Comparison of ENCODE assay signal across 1 fruit fly cellular context in the genomic region with DNA sequence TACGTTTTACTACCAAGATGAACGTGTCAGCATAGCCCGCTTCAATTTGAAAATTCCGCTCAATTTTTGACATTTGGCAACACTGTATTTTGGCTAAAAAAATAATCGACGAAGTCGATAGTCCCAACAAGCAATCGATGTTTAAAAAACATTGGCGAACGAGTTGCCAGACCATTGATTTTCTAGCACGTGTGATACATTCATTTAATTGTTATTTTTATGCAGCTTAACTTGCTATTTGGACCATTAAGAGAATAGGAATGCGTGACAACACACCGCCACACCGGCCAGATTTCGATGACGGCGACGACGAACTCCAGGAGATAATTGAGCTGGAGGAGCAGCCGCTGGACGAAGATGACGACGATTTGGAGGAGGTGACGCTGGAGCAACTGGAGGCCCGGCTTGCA.
TF ChIP-seq lines count a peak whose summit lies in the region.

A gene (plus strand): TSS at position 161 of the 410 bp plus-strand sequence.

TF ChIP-seq in whole organism, embryonic, 481 proteins besides CTCF, POLR2A, EP300 and RAD21 (continued from another document):
- peak; percentile 88 for TF ChIP-seq Sry-δ (GFP tag; optimal IDR thresholded peaks at IDR 0.05; lab: Kevin White, UChicago)
- peak; percentile 93 for TF ChIP-seq Dll (GFP tag; IDR thresholded peaks at IDR 0.05; lab: Robert Waterston, UW; ENCODE audit: partially characterized antibody)
- peak; percentile 29 for TF ChIP-seq gem (tag; optimal IDR thresholded peaks at IDR 0.05; lab: Kevin White, UChicago)
- TF ChIP-seq CG13296 (GFP tag; optimal IDR thresholded peaks at IDR 0.05; lab: Kevin White, UChicago) = peak; percentile 32
- no peak for TF ChIP-seq usp (GFP tag; optimal IDR thresholded peaks at IDR 0.05; lab: Kevin White, UChicago)
- TF ChIP-seq chn (GFP tag; optimal IDR thresholded peaks at IDR 0.05; lab: Kevin White, UChicago) = no peak
- TF ChIP-seq Elba2 (GFP tag; optimal IDR thresholded peaks at IDR 0.05; lab: Kevin White, UChicago) = peak; percentile 16
- peak; percentile 20 for TF ChIP-seq CG13424 (tag; optimal IDR thresholded peaks at IDR 0.05; lab: Kevin White, UChicago)
- peak; percentile 58 for TF ChIP-seq pho (GFP tag; optimal IDR thresholded peaks at IDR 0.05; lab: Kevin White, UChicago)
- peak; percentile 34 for TF ChIP-seq az2 (GFP tag; optimal IDR thresholded peaks at IDR 0.05; lab: Kevin White, UChicago)
- peak; percentile 33 for TF ChIP-seq CG30020 (tag; optimal IDR thresholded peaks at IDR 0.05; lab: Kevin White, UChicago)
- no peak for TF ChIP-seq MTF-1 (GFP tag; optimal IDR thresholded peaks at IDR 0.05; lab: Kevin White, UChicago; ENCODE audit: borderline replicate concordance)
- TF ChIP-seq peb (GFP tag; IDR thresholded peaks at IDR 0.05; lab: Robert Waterston, UW) = 0 out of 2 replicates have a peak, but pooled peaks have one; percentile 27
- peak; percentile 88 for TF ChIP-seq Scr (GFP tag; IDR thresholded peaks at IDR 0.05; lab: Robert Waterston, UW; ENCODE audit: partially characterized antibody)
- peak; percentile 15 for TF ChIP-seq bab2 (GFP tag; optimal IDR thresholded peaks at IDR 0.05; lab: Kevin White, UChicago)
- no peak for TF ChIP-seq CG2889 (GFP tag; IDR thresholded peaks at IDR 0.05; lab: Robert Waterston, UW)
- no peak for TF ChIP-seq CG11560 (tag; IDR thresholded peaks at IDR 0.05; lab: Robert Waterston, UW)
- peak; percentile 19 for TF ChIP-seq ab (GFP tag; optimal IDR thresholded peaks at IDR 0.05; lab: Kevin White, UChicago)
- peak; percentile 28; the same call in 1 of the 3 replicates for TF ChIP-seq CG17361 (GFP tag; IDR thresholded peaks at IDR 0.05; lab: Robert Waterston, UW)
- peak; percentile 55 for TF ChIP-seq mam (GFP tag; optimal IDR thresholded peaks at IDR 0.05; lab: Kevin White, UChicago)
- peak; percentile 85 for TF ChIP-seq Ets97D (GFP tag; optimal IDR thresholded peaks at IDR 0.05; lab: Kevin White, UChicago)
- peak; percentile 56 for TF ChIP-seq CG9797 (GFP tag; optimal IDR thresholded peaks at IDR 0.05; lab: Kevin White, UChicago)
- TF ChIP-seq CG2120 (GFP tag; optimal IDR thresholded peaks at IDR 0.05; lab: Kevin White, UChicago) = peak; percentile 62
- TF ChIP-seq CG3281 (GFP tag; optimal IDR thresholded peaks at IDR 0.05; lab: Kevin White, UChicago) = peak; percentile 36
- peak; percentile 22 for TF ChIP-seq CG1647 (GFP tag; optimal IDR thresholded peaks at IDR 0.05; lab: Kevin White, UChicago)
- TF ChIP-seq vfl (GFP tag; optimal IDR thresholded peaks at IDR 0.05; lab: Kevin White, UChicago) = peak; percentile 14
- peak in 1 of 2 experiments; percentile 23 for TF ChIP-seq insv (GFP tag; optimal IDR thresholded peaks at IDR 0.05; lab: Kevin White, UChicago)
- TF ChIP-seq gro (GFP tag; optimal IDR thresholded peaks at IDR 0.05; lab: Kevin White, UChicago) = peak; percentile 66
- TF ChIP-seq CG32532 (GFP tag; IDR thresholded peaks at IDR 0.05; lab: Robert Waterston, UW) = peak; percentile 6
- TF ChIP-seq ems (GFP tag; optimal IDR thresholded peaks at IDR 0.05; lab: Kevin White, UChicago) = peak; percentile 24
- no peak for TF ChIP-seq CG1602 (GFP tag; optimal IDR thresholded peaks at IDR 0.05; lab: Kevin White, UChicago)
- peak; percentile 31 for TF ChIP-seq gfzf (GFP tag; optimal IDR thresholded peaks at IDR 0.05; lab: Kevin White, UChicago)
